Fruit fly (Drosophila melanogaster) whole organism, prepupa: ENCODE results near the gene Mst36Fb.

Source experiments
- Blimp-1 ChIP-seq: fragments of 200-800 bp; sonication (Bioruptor generic); optimal IDR thresholded peaks from 3 replicates; lab custom pipeline; 2017; ENCODE audit warnings: missing biosample characterization, missing genetic modification characterization, mild to moderate bottlenecking, moderate library complexity, missing genetic modification reagents
- CG10631 ChIP-seq: fragments of 200-800 bp; sonication (Bioruptor generic); optimal IDR thresholded peaks from 2 replicates; lab custom pipeline; 2016; ENCODE audit warnings: missing biosample characterization, missing genetic modification characterization
- CG10669 ChIP-seq: fragments of 200-800 bp; sonication (Bioruptor generic); optimal IDR thresholded peaks from 3 replicates; lab custom pipeline; 2018; ENCODE audit warnings: missing biosample characterization, mild to moderate bottlenecking, missing genetic modification characterization, moderate library complexity
- CG11294 ChIP-seq: fragments of 200-800 bp; sonication (Bioruptor generic); IDR thresholded peaks from 2 replicates; pipeline ENCODE4 v1.3.6; 2022; ENCODE audit warnings: missing biosample characterization, missing genetic modification characterization
- CG11762 ChIP-seq: fragments of 200-800 bp; sonication (Bioruptor generic); optimal IDR thresholded peaks from 3 replicates; lab custom pipeline; 2016; ENCODE audit warnings: missing biosample characterization, missing genetic modification characterization; ENCODE audit not compliant: insufficient read depth
- CG11902 ChIP-seq: fragments of 200-800 bp; sonication (Bioruptor generic); optimal IDR thresholded peaks from 3 replicates; lab custom pipeline; 2016; ENCODE audit warnings: missing biosample characterization, missing genetic modification characterization
- CG15336 ChIP-seq: fragments of 200-800 bp; sonication (Bioruptor generic); IDR thresholded peaks from 2 replicates; pipeline ENCODE4 v1.3.6; 2022; ENCODE audit warnings: missing biosample characterization, missing genetic modification characterization
- CG1621 ChIP-seq: fragments of 200-800 bp; sonication (Bioruptor generic); optimal IDR thresholded peaks from 3 replicates; lab custom pipeline; 2018; ENCODE audit warnings: missing biosample characterization, mild to moderate bottlenecking, missing genetic modification characterization
- CG16779 ChIP-seq: fragments of 200-800 bp; sonication (Bioruptor generic); optimal IDR thresholded peaks from 3 replicates; lab custom pipeline; 2017; ENCODE audit warnings: missing biosample characterization, mild to moderate bottlenecking, missing genetic modification characterization
- CG3032 ChIP-seq: fragments of 200-800 bp; optimal IDR thresholded peaks from 2 replicates; lab custom pipeline; 2019; ENCODE audit warnings: missing biosample characterization, mild to moderate bottlenecking, missing genetic modification characterization, moderate library complexity
- CG31627 ChIP-seq: fragments of 200-800 bp; sonication (Bioruptor generic); optimal IDR thresholded peaks from 3 replicates; lab custom pipeline; 2016; ENCODE audit warnings: missing biosample characterization, missing genetic modification characterization
- CG32006 ChIP-seq: fragments of 200-800 bp; sonication (Bioruptor generic); optimal IDR thresholded peaks from 3 replicates; lab custom pipeline; 2017; ENCODE audit warnings: missing biosample characterization, mild to moderate bottlenecking, missing genetic modification characterization
- CG34406 ChIP-seq: fragments of 200-800 bp; sonication (Bioruptor generic); optimal IDR thresholded peaks from 3 replicates; lab custom pipeline; 2016; ENCODE audit warnings: missing biosample characterization, missing genetic modification characterization
- CG3919 ChIP-seq: fragments of 200-800 bp; sonication (Bioruptor generic); optimal IDR thresholded peaks from 3 replicates; lab custom pipeline; 2016; ENCODE audit warnings: missing biosample characterization, missing genetic modification characterization
- CG4318 ChIP-seq: fragments of 200-800 bp; sonication (Bioruptor generic); optimal IDR thresholded peaks from 3 replicates; lab custom pipeline; 2017; ENCODE audit warnings: missing biosample characterization, mild to moderate bottlenecking, missing genetic modification characterization
- CG6163 ChIP-seq: fragments of 200-800 bp; sonication (Bioruptor generic); IDR thresholded peaks from 3 replicates; pipeline ENCODE4 v1.3.6; 2022; ENCODE audit warnings: missing biosample characterization, missing genetic modification characterization
- CG6276 ChIP-seq: fragments of 200-800 bp; sonication (Bioruptor generic); optimal IDR thresholded peaks from 2 replicates; lab custom pipeline; 2017; ENCODE audit warnings: missing biosample characterization, mild to moderate bottlenecking, missing genetic modification characterization
- CG6792 ChIP-seq: fragments of 200-800 bp; sonication (Bioruptor generic); optimal IDR thresholded peaks from 3 replicates; lab custom pipeline; 2016; ENCODE audit warnings: missing biosample characterization, missing genetic modification characterization
- CG6808 ChIP-seq: fragments of 200-800 bp; sonication (Bioruptor generic); optimal IDR thresholded peaks from 3 replicates; lab custom pipeline; 2017; ENCODE audit warnings: missing biosample characterization, missing genetic modification characterization, mild to moderate bottlenecking, moderate library complexity, missing genetic modification reagents
- CG6854 ChIP-seq: fragments of 200-800 bp; sonication (Bioruptor generic); optimal IDR thresholded peaks from 2 replicates; lab custom pipeline; 2017; ENCODE audit warnings: missing biosample characterization, mild to moderate bottlenecking, missing genetic modification characterization
- CG7368 ChIP-seq: fragments of 200-800 bp; sonication (Bioruptor generic); optimal IDR thresholded peaks from 3 replicates; lab custom pipeline; 2016; ENCODE audit warnings: missing biosample characterization, missing genetic modification characterization
- CG8119 ChIP-seq: fragments of 200-800 bp; sonication (Bioruptor generic); IDR thresholded peaks from 3 replicates; pipeline ENCODE4 v1.3.6; 2022; ENCODE audit warnings: missing biosample characterization, missing genetic modification characterization
- CG8319 ChIP-seq: fragments of 200-800 bp; sonication (Bioruptor generic); optimal IDR thresholded peaks from 3 replicates; lab custom pipeline; 2016; ENCODE audit warnings: missing biosample characterization, missing genetic modification characterization
- CG8632 ChIP-seq: fragments of 200-800 bp; sonication (Bioruptor generic); optimal IDR thresholded peaks from 3 replicates; lab custom pipeline; 2016; ENCODE audit warnings: missing biosample characterization, missing genetic modification characterization
- Eip75B ChIP-seq: fragments of 200-800 bp; sonication (Bioruptor generic); optimal IDR thresholded peaks from 3 replicates; lab custom pipeline; 2016; ENCODE audit warnings: missing biosample characterization, missing genetic modification characterization
- Eip78C ChIP-seq: fragments of 200-800 bp; sonication (Bioruptor generic); peaks from one replicate; lab custom pipeline; 2016; ENCODE audit warnings: missing biosample characterization, missing genetic modification characterization
- Eip93F ChIP-seq: fragments of 200-800 bp; sonication (Bioruptor generic); optimal IDR thresholded peaks from 2 replicates; lab custom pipeline; 2016; ENCODE audit warnings: missing biosample characterization, mild to moderate bottlenecking, missing genetic modification characterization
- Ets21C ChIP-seq: fragments of 200-800 bp; sonication (Bioruptor generic); optimal IDR thresholded peaks from 3 replicates; lab custom pipeline; 2016; ENCODE audit warnings: missing biosample characterization, missing genetic modification characterization
- Ets96B ChIP-seq: fragments of 200-800 bp; optimal IDR thresholded peaks from 2 replicates; lab custom pipeline; 2019; ENCODE audit warnings: missing biosample characterization, mild to moderate bottlenecking, missing genetic modification characterization, moderate library complexity
- Gug ChIP-seq: fragments of 200-800 bp; sonication (Bioruptor generic); IDR thresholded peaks from 2 replicates; pipeline ENCODE4 v1.3.6; 2022; ENCODE audit warnings: missing biosample characterization, missing genetic modification characterization
- Hr39 ChIP-seq: fragments of 200-800 bp; sonication (Bioruptor generic); optimal IDR thresholded peaks from 2 replicates; lab custom pipeline; 2016; ENCODE audit warnings: missing biosample characterization, missing genetic modification characterization
- Hr4 ChIP-seq: fragments of 200-800 bp; sonication (Bioruptor generic); optimal IDR thresholded peaks from 3 replicates; lab custom pipeline; 2016; ENCODE audit warnings: missing biosample characterization, missing genetic modification characterization
- OdsH ChIP-seq: fragments of 200-800 bp; sonication (Bioruptor generic); optimal IDR thresholded peaks from 3 replicates; lab custom pipeline; 2016; ENCODE audit warnings: missing biosample characterization, missing genetic modification characterization
- Smox ChIP-seq: fragments of 200-800 bp; sonication (Bioruptor generic); optimal IDR thresholded peaks from 3 replicates; lab custom pipeline; 2016; ENCODE audit warnings: missing biosample characterization, missing genetic modification characterization
- Sox102F ChIP-seq: fragments of 200-800 bp; sonication (Bioruptor generic); optimal IDR thresholded peaks from 2 replicates; lab custom pipeline; 2016; ENCODE audit warnings: missing biosample characterization, mild to moderate bottlenecking, missing genetic modification characterization
- achi ChIP-seq: fragments of 200-800 bp; sonication (Bioruptor generic); optimal IDR thresholded peaks from 3 replicates; lab custom pipeline; 2016; ENCODE audit warnings: missing biosample characterization, missing genetic modification characterization
- acj6 ChIP-seq: fragments of 200-800 bp; sonication (Bioruptor generic); optimal IDR thresholded peaks from 3 replicates; lab custom pipeline; 2016; ENCODE audit warnings: missing biosample characterization, missing genetic modification characterization
- cyc ChIP-seq: fragments of 200-800 bp; sonication (Bioruptor generic); optimal IDR thresholded peaks from 3 replicates; lab custom pipeline; 2016; ENCODE audit warnings: missing biosample characterization, missing genetic modification characterization
- dsx ChIP-seq: fragments of 200-800 bp; optimal IDR thresholded peaks from 3 replicates; lab custom pipeline; 2019; ENCODE audit warnings: missing biosample characterization, mild to moderate bottlenecking, missing genetic modification characterization, moderate library complexity; ENCODE audit not compliant: poor library complexity, severe bottlenecking
- eg ChIP-seq: fragments of 200-800 bp; sonication (Bioruptor generic); IDR thresholded peaks from 3 replicates; pipeline ENCODE4 v1.3.6; 2022; ENCODE audit warnings: missing biosample characterization, missing genetic modification characterization
- esn ChIP-seq: fragments of 200-800 bp; sonication (Bioruptor generic); optimal IDR thresholded peaks from 2 replicates; lab custom pipeline; 2016; ENCODE audit warnings: missing biosample characterization, mild to moderate bottlenecking, missing genetic modification characterization, moderate library complexity
- fd85E ChIP-seq: fragments of 200-800 bp; sonication (Bioruptor generic); optimal IDR thresholded peaks from 3 replicates; lab custom pipeline; 2016; ENCODE audit warnings: missing biosample characterization, missing genetic modification characterization
- fkh ChIP-seq: fragments of 200-800 bp; sonication (Bioruptor generic); optimal IDR thresholded peaks from 3 replicates; lab custom pipeline; 2017; ENCODE audit warnings: missing biosample characterization, mild to moderate bottlenecking, missing genetic modification characterization, moderate library complexity
- pdm3 ChIP-seq: fragments of 200-800 bp; sonication (Bioruptor generic); optimal IDR thresholded peaks from 3 replicates; lab custom pipeline; 2016; ENCODE audit warnings: missing biosample characterization, missing genetic modification characterization
- salr ChIP-seq, 2 experiments: fragments of 200-800 bp; sonication (Bioruptor generic); optimal IDR thresholded peaks; 3 replicates each; lab custom pipeline; 2016 to 2018; ENCODE audit warnings: missing biosample characterization in 2 of 2, missing genetic modification characterization in 2 of 2, mild to moderate bottlenecking in 1 of 2
- ss ChIP-seq, 2 experiments: fragments of 200-800 bp; sonication (Bioruptor generic); optimal IDR thresholded peaks; 2 replicates in 1 of 2; 3 replicates in 1 of 2; lab custom pipeline; 2017 to 2018; ENCODE audit warnings: mild to moderate bottlenecking in 2 of 2, missing biosample characterization in 2 of 2, missing genetic modification characterization in 2 of 2, moderate library complexity in 1 of 2
- svp ChIP-seq: fragments of 200-800 bp; sonication (Bioruptor generic); peaks from one replicate; lab custom pipeline; 2016; ENCODE audit warnings: missing biosample characterization, missing genetic modification characterization
- vri ChIP-seq: fragments of 200-800 bp; sonication (Bioruptor generic); optimal IDR thresholded peaks from 3 replicates; lab custom pipeline; 2016; ENCODE audit warnings: missing biosample characterization, mild to moderate bottlenecking, missing genetic modification characterization

Mst36Fb gene

DNA sequence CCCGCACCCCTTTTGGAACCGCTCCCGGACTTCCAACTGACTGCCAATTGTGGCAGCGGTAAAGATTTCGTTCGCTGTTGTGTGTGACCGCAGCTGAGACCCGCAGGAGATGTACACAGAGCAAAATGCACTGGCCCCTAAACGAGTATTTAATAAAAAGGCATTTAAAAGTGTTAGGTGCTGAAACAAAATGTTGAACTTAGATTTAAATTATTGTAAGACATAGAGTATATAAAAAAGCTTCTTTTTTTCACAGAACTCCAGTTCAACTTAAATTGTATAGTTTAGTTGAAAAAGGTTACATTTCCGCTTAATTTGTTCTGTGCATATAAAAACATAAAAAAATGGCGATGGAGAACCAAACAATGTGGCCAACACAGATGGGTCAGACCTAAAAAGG lies 46.8 kb downstream of the Mst36Fb start (continued):
- peak; percentile 45 for TF ChIP-seq CG6854 (GFP tag; lab: Kevin White, UChicago)
- TF ChIP-seq Gug (GFP tag; lab: Robert Waterston, UW), result peak; percentile 67
- no peak for TF ChIP-seq fkh (GFP tag; lab: Kevin White, UChicago)
- no peak for TF ChIP-seq Eip93F (GFP tag; lab: Kevin White, UChicago)
- TF ChIP-seq CG6792 (GFP tag; lab: Kevin White, UChicago), result peak; percentile 60
- peak; percentile 64 for TF ChIP-seq CG31627
- TF ChIP-seq achi (GFP tag; lab: Kevin White, UChicago), result peak; percentile 59
- TF ChIP-seq CG34406 (GFP tag; lab: Kevin White, UChicago), result peak; percentile 25
- peak; percentile 79 for TF ChIP-seq CG6163 (GFP tag; lab: Robert Waterston, UW)
- TF ChIP-seq OdsH, result peak; percentile 47
- TF ChIP-seq fd85E (GFP tag; lab: Kevin White, UChicago), result no peak
- peak; percentile 74 for TF ChIP-seq pdm3 (GFP tag; lab: Kevin White, UChicago)
- peak; percentile 47 for TF ChIP-seq cyc (GFP tag; lab: Kevin White, UChicago)
- peak; percentile 58 for TF ChIP-seq Hr39
- peak; percentile 22 for TF ChIP-seq CG8632 (GFP tag; lab: Kevin White, UChicago)
- TF ChIP-seq CG15336 (GFP tag; lab: Robert Waterston, UW), result peak; percentile 87
- peak; percentile 87 for TF ChIP-seq Eip78C (GFP tag; lab: Kevin White, UChicago)

DNA sequence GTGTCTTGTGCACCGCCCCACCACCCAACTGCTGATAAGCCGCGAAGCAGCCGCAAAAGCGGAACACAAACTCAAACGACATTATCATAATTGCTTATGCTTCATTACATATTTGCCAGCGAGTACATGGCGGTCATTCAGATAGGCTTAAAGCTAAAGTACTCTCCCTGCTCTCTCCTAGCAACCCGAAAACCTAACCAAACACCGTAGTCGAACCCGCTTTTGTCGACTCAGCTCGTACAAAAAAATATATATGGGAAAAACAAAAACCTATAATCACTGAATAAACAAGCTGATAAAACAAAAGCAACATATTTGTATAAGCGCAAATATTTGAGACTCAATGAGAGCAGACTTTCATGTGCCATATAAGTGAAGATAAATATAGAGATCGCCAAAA lies 47.9 kb downstream of the Mst36Fb start:
- peak; percentile 44 for TF ChIP-seq esn
- TF ChIP-seq CG7368 (GFP tag; lab: Kevin White, UChicago), result no peak
- TF ChIP-seq salr (GFP tag; optimal IDR thresholded peaks at IDR 0.05; lab: Kevin White, UChicago), result no peak
- TF ChIP-seq CG6808, result no peak
- TF ChIP-seq Blimp-1 (GFP tag; lab: Kevin White, UChicago), result no peak
- no peak for TF ChIP-seq CG4318 (GFP tag; lab: Kevin White, UChicago)
- TF ChIP-seq svp (GFP tag; lab: Kevin White, UChicago), result peak; percentile 85
- TF ChIP-seq ss (GFP tag; optimal IDR thresholded peaks at IDR 0.05; lab: Kevin White, UChicago), result no peak
- no peak for TF ChIP-seq CG11902
- no peak for TF ChIP-seq eg (GFP tag; lab: Robert Waterston, UW)
- peak; percentile 12 for TF ChIP-seq CG8632 (GFP tag; lab: Kevin White, UChicago)
- TF ChIP-seq CG32006, result no peak
- peak; percentile 33 for TF ChIP-seq Sox102F (GFP tag; lab: Kevin White, UChicago)
- TF ChIP-seq CG31627, result no peak
- TF ChIP-seq Gug (GFP tag; lab: Robert Waterston, UW), result no peak
- no peak for TF ChIP-seq dsx
- no peak for TF ChIP-seq pdm3 (GFP tag; lab: Kevin White, UChicago)
- no peak for TF ChIP-seq OdsH
- no peak for TF ChIP-seq CG8319 (GFP tag; lab: Kevin White, UChicago)
- peak; percentile 77 for TF ChIP-seq vri (GFP tag; lab: Kevin White, UChicago)
- peak; percentile 19 for TF ChIP-seq CG34406 (GFP tag; lab: Kevin White, UChicago)
- no peak for TF ChIP-seq Ets21C
- TF ChIP-seq CG15336 (GFP tag; lab: Robert Waterston, UW), result no peak
- no peak for TF ChIP-seq CG3919 (GFP tag; lab: Kevin White, UChicago)
- TF ChIP-seq CG1621, result no peak
- TF ChIP-seq fd85E (GFP tag; lab: Kevin White, UChicago), result no peak
- no peak for TF ChIP-seq Eip93F (GFP tag; lab: Kevin White, UChicago)
- no peak for TF ChIP-seq CG11294 (GFP tag; lab: Robert Waterston, UW)
- TF ChIP-seq Hr4, result no peak
- TF ChIP-seq CG10631 (GFP tag; lab: Kevin White, UChicago), result no peak
- TF ChIP-seq CG16779 (tag; lab: Kevin White, UChicago), result no peak
- TF ChIP-seq CG8119 (GFP tag; lab: Robert Waterston, UW), result no peak
- TF ChIP-seq acj6 (GFP tag; lab: Kevin White, UChicago), result no peak
- TF ChIP-seq CG6276, result no peak
- no peak for TF ChIP-seq cyc (GFP tag; lab: Kevin White, UChicago)
- no peak for TF ChIP-seq CG3032 (tag; lab: Kevin White, UChicago)
- TF ChIP-seq Ets96B (tag; lab: Kevin White, UChicago), result no peak
- TF ChIP-seq Hr39, result no peak
- peak; percentile 8 for TF ChIP-seq CG6792 (GFP tag; lab: Kevin White, UChicago)
- TF ChIP-seq Smox (GFP tag; lab: Kevin White, UChicago), result peak; percentile 10
- TF ChIP-seq CG11762 (GFP tag; lab: Kevin White, UChicago), result no peak
- no peak for TF ChIP-seq CG10669 (GFP tag; lab: Kevin White, UChicago)
- peak; percentile 98 for TF ChIP-seq fkh (GFP tag; lab: Kevin White, UChicago)
- TF ChIP-seq Eip75B (GFP tag; lab: Kevin White, UChicago), result no peak
- no peak for TF ChIP-seq CG6854 (GFP tag; lab: Kevin White, UChicago)
